Worm (Caenorhabditis elegans) whole organism, mixed stage, embryonic: ENCODE results near the gene mks-2.

ENCODE experiments used
- M03D4.4 ChIP-seq: sonication (generic microtip); optimal IDR thresholded peaks from 2 replicates; lab custom pipeline; 2017; ENCODE audit warnings: mild to moderate bottlenecking, missing genetic modification characterization, missing compliant biosample characterization
- bed-3 ChIP-seq: fragments of 200-800 bp; sonication (Bioruptor generic); optimal IDR thresholded peaks from 3 replicates; lab custom pipeline; 2018; ENCODE audit warnings: mild to moderate bottlenecking, missing genetic modification characterization, moderate library complexity, missing compliant biosample characterization
- blmp-1 ChIP-seq: fragments of 150-350 bp; optimal IDR thresholded peaks from 2 replicates; lab custom pipeline; 2014; ENCODE audit warnings: missing biosample characterization, missing genetic modification characterization
- ceh-43 ChIP-seq: fragments of 200-800 bp; sonication (Bioruptor generic); optimal IDR thresholded peaks from 2 replicates; lab custom pipeline; 2018; ENCODE audit warnings: mild to moderate bottlenecking, missing genetic modification characterization, moderate library complexity, missing compliant biosample characterization
- ceh-83 ChIP-seq: fragments of 200-800 bp; sonication (Bioruptor generic); optimal IDR thresholded peaks from 2 replicates; lab custom pipeline; 2018; ENCODE audit warnings: mild to moderate bottlenecking, missing genetic modification characterization, missing compliant biosample characterization
- ces-1 ChIP-seq: fragments of 150-350 bp; optimal IDR thresholded peaks from 2 replicates; lab custom pipeline; 2014; ENCODE audit warnings: missing biosample characterization, missing genetic modification reagents, missing genetic modification characterization
- cnd-1 ChIP-seq: fragments of 200-800 bp; sonication (Bioruptor generic); optimal IDR thresholded peaks from 2 replicates; lab custom pipeline; 2018; ENCODE audit warnings: mild to moderate bottlenecking, missing genetic modification characterization, missing compliant biosample characterization
- drap-1 ChIP-seq: fragments of 200-800 bp; sonication (Bioruptor generic); optimal IDR thresholded peaks from 3 replicates; lab custom pipeline; 2018; ENCODE audit warnings: mild to moderate bottlenecking, missing genetic modification characterization, missing compliant biosample characterization
- elt-1 ChIP-seq: sonication (generic microtip); optimal IDR thresholded peaks from 2 replicates; lab custom pipeline; 2017; ENCODE audit warnings: missing genetic modification characterization, mild to moderate bottlenecking, missing compliant biosample characterization, antibody characterized with exemption, moderate library complexity, borderline replicate concordance; ENCODE audit not compliant: insufficient read depth
- elt-3 ChIP-seq: fragments of 150-350 bp; optimal IDR thresholded peaks from 2 replicates; lab custom pipeline; 2014; ENCODE audit warnings: missing biosample characterization, missing genetic modification characterization
- flh-1 ChIP-seq: fragments of 200-800 bp; sonication (Bioruptor generic); optimal IDR thresholded peaks from 2 replicates; lab custom pipeline; 2018; ENCODE audit warnings: mild to moderate bottlenecking, missing genetic modification characterization, moderate library complexity, missing compliant biosample characterization
- ham-2 ChIP-seq: fragments of 200-800 bp; sonication (Bioruptor generic); optimal IDR thresholded peaks from 2 replicates; lab custom pipeline; 2018; ENCODE audit warnings: mild to moderate bottlenecking, missing genetic modification characterization, missing compliant biosample characterization
- lin-13 ChIP-seq: fragments of 150-350 bp; optimal IDR thresholded peaks from 2 replicates; lab custom pipeline; 2014; ENCODE audit warnings: missing biosample characterization, missing genetic modification characterization
- lin-32 ChIP-seq: fragments of 200-800 bp; sonication (Bioruptor generic); optimal IDR thresholded peaks from 2 replicates; lab custom pipeline; 2018; ENCODE audit warnings: mild to moderate bottlenecking, missing genetic modification characterization, missing compliant biosample characterization
- lsy-2 ChIP-seq: fragments of 150-350 bp; optimal IDR thresholded peaks from 2 replicates; lab custom pipeline; 2014; ENCODE audit warnings: missing biosample characterization, missing genetic modification characterization
- mab-5 ChIP-seq: fragments of 150-350 bp; optimal IDR thresholded peaks from 2 replicates; lab custom pipeline; 2014; ENCODE audit warnings: missing biosample characterization, missing genetic modification characterization
- mep-1 ChIP-seq: fragments of 150-350 bp; optimal IDR thresholded peaks from 2 replicates; lab custom pipeline; 2017; ENCODE audit warnings: missing biosample characterization, missing genetic modification reagents, missing genetic modification characterization, inconsistent platforms
- mls-2 ChIP-seq: sonication (generic microtip); optimal IDR thresholded peaks from 2 replicates; lab custom pipeline; 2016; ENCODE audit warnings: mild to moderate bottlenecking, missing genetic modification characterization, moderate library complexity, missing compliant biosample characterization
- nhr-2 ChIP-seq: fragments of 150-350 bp; optimal IDR thresholded peaks from 2 replicates; lab custom pipeline; 2014; ENCODE audit warnings: missing biosample characterization, missing genetic modification characterization
- nhr-237 ChIP-seq: fragments of 150-350 bp; optimal IDR thresholded peaks from 2 replicates; lab custom pipeline; 2014; ENCODE audit warnings: missing biosample characterization, missing genetic modification characterization
- pha-4 ChIP-seq: fragments of 150-350 bp; optimal IDR thresholded peaks from 2 replicates; lab custom pipeline; 2018; ENCODE audit warnings: missing biosample characterization, missing genetic modification reagents, missing genetic modification characterization
- sem-2 ChIP-seq: fragments of 200-800 bp; sonication (Bioruptor generic); optimal IDR thresholded peaks from 2 replicates; lab custom pipeline; 2018; ENCODE audit warnings: mild to moderate bottlenecking, missing genetic modification characterization, missing compliant biosample characterization
- snpc-4 ChIP-seq: fragments of 150-350 bp; optimal IDR thresholded peaks from 2 replicates; lab custom pipeline; 2014; ENCODE audit warnings: missing biosample characterization, missing genetic modification characterization
- sptf-1 ChIP-seq: sonication (generic microtip); optimal IDR thresholded peaks from 2 replicates; lab custom pipeline; 2017; ENCODE audit warnings: mild to moderate bottlenecking, missing genetic modification characterization, moderate library complexity, missing compliant biosample characterization
- tbx-8 ChIP-seq: fragments of 200-800 bp; sonication (Bioruptor generic); optimal IDR thresholded peaks from 2 replicates; lab custom pipeline; 2018; ENCODE audit warnings: mild to moderate bottlenecking, missing genetic modification characterization, moderate library complexity, missing compliant biosample characterization
- unc-120 ChIP-seq: sonication (generic microtip); optimal IDR thresholded peaks from 2 replicates; lab custom pipeline; 2017; ENCODE audit warnings: missing genetic modification characterization, missing compliant biosample characterization; ENCODE audit not compliant: poor library complexity, severe bottlenecking
- unc-62 ChIP-seq: fragments of 150-350 bp; optimal IDR thresholded peaks from 2 replicates; lab custom pipeline; 2014; ENCODE audit warnings: missing biosample characterization, missing genetic modification reagents, missing genetic modification characterization
- ztf-11 ChIP-seq: fragments of 150-350 bp; optimal IDR thresholded peaks from 2 replicates; lab custom pipeline; 2014; ENCODE audit warnings: missing biosample characterization, missing genetic modification characterization

The mks-2 gene

DNA sequence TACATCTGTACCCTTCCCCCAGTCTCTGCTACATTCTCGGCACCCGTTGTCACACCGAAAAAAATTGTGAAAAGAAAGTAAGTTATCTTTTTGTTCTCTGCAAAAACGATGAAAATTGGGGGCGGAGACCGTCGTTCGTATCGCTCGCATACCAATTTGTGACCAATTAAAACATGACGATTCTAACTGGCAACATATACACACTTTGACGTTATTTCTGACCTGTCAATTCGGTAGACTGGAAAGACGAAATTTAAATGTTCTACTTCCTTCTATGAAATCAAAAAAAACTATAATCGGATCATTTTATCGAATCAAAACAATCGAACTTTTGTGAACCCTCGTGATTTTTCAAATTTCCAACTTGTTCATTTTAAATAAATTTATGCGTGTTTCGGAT lies 38.7 kb downstream of the mks-2 start:
- TF ChIP-seq sem-2 (GFP tag; lab: Kevin White, UChicago) = no peak
- TF ChIP-seq flh-1 (GFP tag; lab: Kevin White, UChicago) = no peak
- no peak for TF ChIP-seq ces-1 (GFP tag; lab: Kevin White, UChicago)
- TF ChIP-seq unc-120 = no peak

DNA sequence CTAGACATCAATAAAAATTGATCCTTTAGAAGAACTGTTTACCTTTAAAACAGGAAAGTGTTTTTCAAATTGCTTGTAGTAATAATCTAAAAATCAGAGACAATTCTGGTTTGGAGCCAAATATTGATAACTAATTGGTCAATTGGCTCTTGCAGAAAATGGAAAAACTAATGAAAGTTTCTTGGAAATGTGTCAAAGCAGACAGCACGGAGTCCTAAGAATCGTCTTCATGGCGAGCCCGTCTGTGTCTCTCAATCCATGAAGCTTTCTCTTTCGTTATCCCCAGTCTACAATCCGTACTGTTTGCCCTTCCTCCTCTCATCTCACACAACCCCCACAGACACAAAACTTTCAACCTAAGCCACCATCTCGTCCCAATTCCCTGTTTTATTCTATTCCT lies 39.7 kb downstream of the mks-2 start, which contains the start of gene F40H3.1:
TSS of gene F40H3.1 (plus strand) at position 301 of the 400 bp plus-strand sequence.
- TF ChIP-seq drap-1 (GFP tag; lab: Kevin White, UChicago) = no peak
- TF ChIP-seq ztf-11 (tag; lab: Kevin White, UChicago) = no peak
- TF ChIP-seq lin-13 (tag; lab: Kevin White, UChicago) = no peak
- no peak for TF ChIP-seq tbx-8
- TF ChIP-seq snpc-4 (tag; lab: Kevin White, UChicago) = no peak

DNA sequence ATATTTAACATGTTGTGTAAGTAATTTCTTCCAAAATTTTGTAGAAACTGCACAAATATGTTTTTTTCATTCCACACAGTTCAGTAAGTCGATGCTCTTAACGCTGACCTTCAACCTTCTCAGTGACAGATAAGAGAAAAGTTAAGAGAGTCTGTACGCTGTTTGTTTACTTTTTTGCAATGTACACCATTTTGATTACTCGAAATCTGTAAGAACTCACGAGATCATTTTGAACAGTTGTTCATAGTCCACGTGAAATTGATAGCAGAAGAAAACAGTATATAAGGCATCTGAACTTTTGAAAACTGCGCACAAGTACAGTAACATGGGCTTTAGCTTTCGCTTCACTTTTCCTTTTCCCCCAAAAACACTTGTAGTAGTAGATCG lies 40.5 kb downstream of the mks-2 start:
- TF ChIP-seq lin-32 (GFP tag; lab: Kevin White, UChicago) (no peak), cnd-1 (no peak), ceh-83 (GFP tag; lab: Kevin White, UChicago) (no peak)

DNA sequence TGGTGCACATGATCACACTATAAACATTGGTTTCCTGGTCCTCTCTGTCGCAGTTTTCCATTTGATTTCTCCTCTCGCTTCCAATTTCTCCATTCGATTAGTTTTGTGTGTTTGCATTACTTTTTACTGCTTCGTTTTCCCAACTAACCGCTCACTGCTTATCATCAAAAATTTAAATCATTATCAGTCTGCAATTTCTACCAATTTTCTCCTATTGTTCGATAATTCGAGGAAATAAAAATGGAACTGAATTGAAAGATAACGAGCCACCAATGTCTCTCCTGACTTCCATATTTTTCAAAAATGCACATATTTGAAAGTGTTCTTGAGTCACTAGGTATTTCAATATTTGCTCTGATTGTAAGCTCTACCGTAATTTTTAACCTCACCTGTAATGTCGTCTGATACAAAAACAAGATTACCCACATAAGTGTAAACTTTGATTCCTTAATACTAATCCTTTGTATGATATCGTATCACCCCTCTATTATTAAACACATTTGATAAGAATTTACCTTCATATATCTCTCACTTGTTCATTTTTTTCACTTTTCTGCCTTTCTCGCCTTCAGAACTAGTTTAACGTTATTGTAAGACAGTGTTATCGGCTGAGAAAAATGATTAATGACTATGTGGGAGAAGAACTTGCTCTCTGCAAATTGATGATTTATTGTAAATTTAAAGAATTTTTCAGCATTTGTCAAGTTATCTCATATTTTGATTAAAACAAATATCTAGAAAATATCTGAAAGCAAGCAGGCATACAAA lies 41.1 kb downstream of the mks-2 start:
- TF ChIP-seq unc-62 (no peak), drap-1 (GFP tag; lab: Kevin White, UChicago) (no peak), pha-4 (no peak), blmp-1 (tag; lab: Kevin White, UChicago) (no peak), nhr-237 (tag; lab: Kevin White, UChicago) (no peak), ceh-43 (GFP tag; lab: Kevin White, UChicago) (no peak), lin-32 (GFP tag; lab: Kevin White, UChicago) (no peak), ham-2 (GFP tag; lab: Kevin White, UChicago) (no peak), bed-3 (GFP tag; lab: Kevin White, UChicago) (no peak), snpc-4 (tag; lab: Kevin White, UChicago) (no peak), elt-1 (tag; lab: Kevin White, UChicago) (no peak), mep-1 (tag; lab: Kevin White, UChicago) (no peak), mls-2 (tag; lab: Kevin White, UChicago) (no peak)

DNA sequence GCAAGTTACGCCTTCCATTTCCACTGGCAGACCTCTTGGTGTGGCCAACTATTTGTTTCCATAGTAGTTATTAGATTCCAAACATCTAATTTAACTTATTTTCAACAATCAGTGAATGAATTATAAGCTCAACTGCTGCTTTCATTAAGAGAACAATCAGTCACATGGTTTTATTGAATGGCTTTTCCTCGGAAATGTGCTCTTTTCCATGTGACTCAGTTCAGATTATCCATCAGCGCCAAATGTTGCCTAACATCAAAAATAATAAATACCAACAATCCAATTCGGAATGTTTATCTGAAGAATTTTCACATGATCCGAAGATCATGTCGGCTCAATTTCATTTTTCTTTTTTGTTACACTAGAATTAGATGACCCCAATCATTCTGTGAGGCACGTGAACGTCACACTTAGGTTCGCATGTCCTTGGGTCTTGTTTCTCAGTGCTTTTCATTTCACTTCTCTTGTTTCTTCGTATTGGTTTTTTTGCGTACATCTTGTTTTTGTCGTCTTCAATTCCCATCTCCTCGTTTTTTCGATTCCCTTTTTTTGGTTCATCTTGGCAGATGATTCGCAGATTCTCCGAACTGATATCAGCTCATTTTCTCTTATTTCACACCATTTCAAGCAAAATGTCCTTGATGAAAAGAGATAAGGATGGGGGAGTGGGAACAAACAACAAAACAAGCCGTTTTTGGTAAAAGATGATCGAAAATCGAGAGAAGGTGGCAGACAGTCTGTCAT lies 42.9 kb downstream of the mks-2 start:
- no peak for TF ChIP-seq nhr-2 (tag; lab: Kevin White, UChicago)
- TF ChIP-seq elt-1 (tag; lab: Kevin White, UChicago) = peak; percentile 59

DNA sequence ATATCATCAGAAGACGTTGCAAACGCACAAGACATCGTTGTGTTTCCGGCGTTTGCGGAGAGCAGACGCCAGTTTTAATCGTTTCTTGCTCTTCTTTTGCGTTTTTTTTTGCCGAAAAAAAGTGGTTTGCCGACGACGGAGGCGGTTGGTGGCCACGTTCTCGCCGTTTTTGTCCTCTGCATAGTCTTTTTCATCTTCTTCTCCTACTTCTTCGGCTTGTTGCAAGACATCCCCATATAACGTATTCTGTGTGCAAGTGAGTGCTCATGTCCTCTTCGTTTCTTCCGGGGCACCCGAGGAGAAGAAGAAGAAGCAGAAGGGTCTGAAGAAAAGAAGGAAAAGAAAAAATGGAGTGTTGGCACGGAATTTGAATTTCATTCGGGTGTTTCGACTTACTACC lies 44.2 kb downstream of the mks-2 start:
- no peak for TF ChIP-seq elt-3
- no peak for TF ChIP-seq lsy-2 (tag; lab: Kevin White, UChicago)
- no peak for TF ChIP-seq nhr-237 (tag; lab: Kevin White, UChicago)
- TF ChIP-seq elt-1 (tag; lab: Kevin White, UChicago) = no peak

DNA sequence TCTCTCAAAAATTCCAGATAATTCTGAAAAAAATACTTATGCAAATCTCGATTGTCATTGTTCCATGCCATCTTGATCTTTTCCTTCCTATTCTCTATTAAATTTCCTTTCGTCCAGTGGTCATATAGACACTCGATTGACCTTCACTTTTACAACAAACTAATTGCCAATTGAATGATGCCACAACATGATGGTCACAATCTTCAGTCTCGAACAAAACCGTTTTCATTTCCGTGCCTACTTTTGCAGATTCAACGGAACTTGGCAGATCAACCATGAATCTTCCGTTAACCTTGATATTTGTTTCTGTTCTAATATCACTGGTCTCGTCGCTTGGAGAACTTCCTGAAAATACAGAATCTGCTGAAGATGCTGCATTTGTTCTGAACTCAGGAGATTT lies 45.8 kb downstream of the mks-2 start, which contains the start of gene F40H3.2:
TSS of gene F40H3.2 (plus strand) at position 250 of the 400 bp plus-strand sequence.
- TF ChIP-seq blmp-1 (tag; lab: Kevin White, UChicago) (no peak), sem-2 (GFP tag; lab: Kevin White, UChicago) (no peak), pha-4 (no peak), mls-2 (tag; lab: Kevin White, UChicago) (no peak), drap-1 (GFP tag; lab: Kevin White, UChicago) (no peak), unc-120 (no peak), M03D4.4 (tag; lab: Kevin White, UChicago) (no peak), snpc-4 (tag; lab: Kevin White, UChicago) (no peak), elt-3 (no peak), sptf-1 (no peak), tbx-8 (no peak), mab-5 (tag; lab: Kevin White, UChicago) (no peak), ces-1 (GFP tag; lab: Kevin White, UChicago) (no peak), ham-2 (GFP tag; lab: Kevin White, UChicago) (no peak), unc-62 (no peak), lsy-2 (tag; lab: Kevin White, UChicago) (no peak)
